Worm (Caenorhabditis elegans) whole organism, L1 larva: Measurements from ENCODE around the gene abu-8.

Source experiments
- ama-1 ChIP-seq: fragments of 150-350 bp; optimal IDR thresholded peaks from 2 replicates; lab custom pipeline; 2014
- fos-1 ChIP-seq: fragments of 150-350 bp; optimal IDR thresholded peaks from 2 replicates; lab custom pipeline; 2014; ENCODE audit warnings: missing biosample characterization, missing genetic modification characterization
- isw-1 ChIP-seq: fragments of 200-800 bp; sonication (Bioruptor generic); IDR thresholded peaks from 2 replicates; pipeline ENCODE4 v1.3.6; 2022; ENCODE audit warnings: missing genetic modification characterization, missing compliant biosample characterization
- nhr-12 ChIP-seq: sonication (generic microtip); optimal IDR thresholded peaks from 2 replicates; lab custom pipeline; 2017; ENCODE audit warnings: missing biosample characterization, missing genetic modification characterization
- nhr-237 ChIP-seq: fragments of 150-350 bp; optimal IDR thresholded peaks from 2 replicates; lab custom pipeline; 2014; ENCODE audit warnings: missing biosample characterization, missing genetic modification characterization
- nhr-76 ChIP-seq: sonication (generic microtip); optimal IDR thresholded peaks from 2 replicates; lab custom pipeline; 2017; ENCODE audit warnings: missing biosample characterization, missing genetic modification characterization
- unc-62 ChIP-seq: fragments of 150-350 bp; optimal IDR thresholded peaks from 2 replicates; lab custom pipeline; 2014; ENCODE audit warnings: missing biosample characterization, missing genetic modification reagents, missing genetic modification characterization
- ztf-11 ChIP-seq, 2 experiments: sonication (generic microtip); optimal IDR thresholded peaks; 2 replicates each; lab custom pipeline; 2016 to 2017; ENCODE audit warnings: missing genetic modification characterization in 2 of 2, missing biosample characterization in 1 of 2, missing compliant biosample characterization in 1 of 2

DNA sequence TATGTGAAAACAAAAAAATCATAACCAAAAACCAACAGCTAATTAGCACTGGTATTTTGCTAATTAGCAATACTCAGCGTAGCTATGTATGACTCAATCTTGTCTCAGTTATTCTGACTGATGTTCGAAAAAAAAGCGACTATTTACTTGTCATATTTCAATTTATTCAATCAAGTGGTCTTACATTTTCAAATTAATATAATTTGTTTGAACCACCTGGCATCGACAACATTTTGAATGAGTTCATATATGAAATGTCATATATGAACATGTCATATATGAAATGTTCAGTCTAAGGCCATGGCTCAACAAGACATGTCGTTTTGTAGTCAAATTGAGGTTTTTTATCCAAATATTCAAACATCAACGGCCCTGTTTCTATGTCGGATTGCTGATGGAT is 29.0 kb downstream of the abu-8 start, which contains the start of gene srw-140:
- TF ChIP-seq ama-1 (lab: Kevin White, UChicago) (no peak), nhr-12 (tag; lab: Kevin White, UChicago) (no peak), fos-1 (tag; lab: Kevin White, UChicago) (no peak), ztf-11 (tag; optimal IDR thresholded peaks at IDR 0.05; lab: Kevin White, UChicago) (no peak), nhr-76 (tag; lab: Kevin White, UChicago) (no peak), nhr-237 (tag; lab: Kevin White, UChicago) (no peak), isw-1 (GFP tag; lab: Robert Waterston, UW) (no peak), unc-62 (no peak)
